Fruit fly (Drosophila melanogaster): ENCODE results near the gene CG3191.
A peak's percentile ranks its signal among the peaks of the same experiment; 100 is the strongest.

CG3191 gene

DNA sequence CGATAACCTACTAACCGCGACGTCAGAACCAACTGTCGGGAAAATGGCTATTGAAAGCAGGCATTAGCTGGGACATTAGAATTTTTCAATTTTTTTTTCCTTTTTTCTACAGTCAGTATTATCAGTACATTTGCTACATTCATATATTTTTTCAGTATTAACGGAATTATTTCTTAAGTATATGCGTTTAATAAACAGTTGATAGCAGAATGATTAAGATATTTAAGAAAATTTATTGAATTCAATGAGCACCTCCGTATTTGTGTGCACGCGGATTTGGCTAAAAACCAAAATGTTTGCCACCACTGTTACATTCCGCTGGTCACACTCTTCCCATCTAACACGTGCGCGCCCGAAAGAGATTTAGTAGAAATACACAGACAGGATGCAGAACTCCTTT is 10.7 kb upstream of the CG3191 start, which contains the start of the genes temp and CG3071 (continued):
- peak; percentile 43 for TF ChIP-seq fd3F (GFP tag; optimal IDR thresholded peaks at IDR 0.05)
- TF ChIP-seq BtbVII (GFP tag; optimal IDR thresholded peaks at IDR 0.05) = peak; percentile 33
- TF ChIP-seq caup (GFP tag; optimal IDR thresholded peaks at IDR 0.05; ENCODE audit: severe bottlenecking) = peak; percentile 25
- no peak for TF ChIP-seq pita (GFP tag; optimal IDR thresholded peaks at IDR 0.05)
- TF ChIP-seq CG3838 (GFP tag; optimal IDR thresholded peaks at IDR 0.05) = no peak
- peak; percentile 9 for TF ChIP-seq CG10654 (GFP tag; optimal IDR thresholded peaks at IDR 0.05)
- TF ChIP-seq Taf1 (GFP tag; IDR thresholded peaks at IDR 0.05) = peak; percentile 20; the same call in 1 of the 2 replicates
- TF ChIP-seq bsh (GFP tag; optimal IDR thresholded peaks at IDR 0.05) = peak in 1 of 2 experiments; percentile 40
- TF ChIP-seq CG9797 (GFP tag; optimal IDR thresholded peaks at IDR 0.05) = peak; percentile 76
- peak; percentile 84 for TF ChIP-seq sug (tag; optimal IDR thresholded peaks at IDR 0.05)
- no peak for TF ChIP-seq B-H1 (GFP tag; IDR thresholded peaks at IDR 0.05)
- peak; percentile 66 for TF ChIP-seq Ets97D (GFP tag; optimal IDR thresholded peaks at IDR 0.05)
- TF ChIP-seq CG30020 (tag; optimal IDR thresholded peaks at IDR 0.05) = peak; percentile 66
- TF ChIP-seq hkb (optimal IDR thresholded peaks at IDR 0.05) = peak; percentile 81
- no peak for TF ChIP-seq hkb (GFP tag; IDR thresholded peaks at IDR 0.05)
- TF ChIP-seq CG7357 (GFP tag; IDR thresholded peaks at IDR 0.05) = peak; percentile 25; the same call in 1 of the 3 replicates
- TF ChIP-seq en (GFP tag; optimal IDR thresholded peaks at IDR 0.05) = no peak
- peak; percentile 31 for TF ChIP-seq CG12744 (GFP tag; optimal IDR thresholded peaks at IDR 0.05)
- TF ChIP-seq Antp (GFP tag; optimal IDR thresholded peaks at IDR 0.05) = peak; percentile 58
- 0 out of 3 replicates have a peak, but pooled peaks have one; percentile 19 for TF ChIP-seq Aef1 (GFP tag; IDR thresholded peaks at IDR 0.05)
- peak; percentile 24 for TF ChIP-seq Fer2 (tag; optimal IDR thresholded peaks at IDR 0.05)
- TF ChIP-seq CG8290 (GFP tag; optimal IDR thresholded peaks at IDR 0.05) = peak; percentile 47
- TF ChIP-seq CG8290 (tag; optimal IDR thresholded peaks at IDR 0.05) = peak in 1 of 2 experiments; percentile 36
- no peak for TF ChIP-seq Opbp (GFP tag; IDR thresholded peaks at IDR 0.05; ENCODE audit: partially characterized antibody)
- peak; percentile 66 for TF ChIP-seq CG4404 (GFP tag; IDR thresholded peaks at IDR 0.05)
- TF ChIP-seq sim (GFP tag; IDR thresholded peaks at IDR 0.05) = no peak
- TF ChIP-seq Atf3 (GFP tag; optimal IDR thresholded peaks at IDR 0.05) = peak; percentile 36
- no peak for TF ChIP-seq CG7928 (GFP tag; optimal IDR thresholded peaks at IDR 0.05)
- no peak for TF ChIP-seq kni (GFP tag; optimal IDR thresholded peaks at IDR 0.05)
- TF ChIP-seq Mes4 (GFP tag; optimal IDR thresholded peaks at IDR 0.05) = peak; percentile 45
- peak; percentile 8 for TF ChIP-seq CG6683 (GFP tag; optimal IDR thresholded peaks at IDR 0.05)
- peak; percentile 77 for TF ChIP-seq CG2678 (tag; optimal IDR thresholded peaks at IDR 0.05)
- TF ChIP-seq CG12155 (GFP tag; optimal IDR thresholded peaks at IDR 0.05) = peak; percentile 65
- no peak for TF ChIP-seq lov (optimal IDR thresholded peaks at IDR 0.05)
- TF ChIP-seq lov (GFP tag; IDR thresholded peaks at IDR 0.05) = no peak
- no peak for TF ChIP-seq CG42726 (GFP tag; IDR thresholded peaks at IDR 0.05; ENCODE audit: partially characterized antibody)
- peak; percentile 49 for TF ChIP-seq jumu (GFP tag; optimal IDR thresholded peaks at IDR 0.05)
- TF ChIP-seq sisA (GFP tag; IDR thresholded peaks at IDR 0.05) = no peak; the same call in 1 of the 2 replicates
- peak; percentile 14 for TF ChIP-seq stwl (tag; optimal IDR thresholded peaks at IDR 0.05)
- TF ChIP-seq Xrp1 (GFP tag; IDR thresholded peaks at IDR 0.05) = peak; percentile 52; the same call in 1 of the 2 replicates
- TF ChIP-seq shn (GFP tag; optimal IDR thresholded peaks at IDR 0.05) = peak; percentile 69
- TF ChIP-seq CG8388 (GFP tag; optimal IDR thresholded peaks at IDR 0.05) = peak; percentile 43
- no peak for TF ChIP-seq sc (optimal IDR thresholded peaks at IDR 0.05)
- TF ChIP-seq sc (GFP tag; optimal IDR thresholded peaks at IDR 0.05) = no peak
- TF ChIP-seq oc (tag; optimal IDR thresholded peaks at IDR 0.05) = peak; percentile 49
- peak; percentile 16 for TF ChIP-seq Mad (GFP tag; optimal IDR thresholded peaks at IDR 0.05)
- TF ChIP-seq CG3065 (GFP tag; optimal IDR thresholded peaks at IDR 0.05) = peak; percentile 8
- no peak for TF ChIP-seq CG31365 (tag; optimal IDR thresholded peaks at IDR 0.05)
- TF ChIP-seq CG4854 (GFP tag; optimal IDR thresholded peaks at IDR 0.05) = no peak
- TF ChIP-seq CG7372 (GFP tag; IDR thresholded peaks at IDR 0.05) = 0 out of 2 replicates have a peak, but pooled peaks have one; percentile 41
- peak; percentile 68 for TF ChIP-seq B-H2 (GFP tag; optimal IDR thresholded peaks at IDR 0.05)
- TF ChIP-seq Elba2 (GFP tag; optimal IDR thresholded peaks at IDR 0.05) = peak; percentile 48

Data from whole organism, embryonic.